Fruit fly (Drosophila melanogaster): ENCODE results near the gene CG12316.

Gene CG12316

dm6 chr3L:15142004-15142890 is 5.5 kb upstream of the CG12316 start, which contains the start of gene Pdi (continued):
- TF ChIP-seq zen (tag; optimal IDR thresholded peaks at IDR 0.05) (peak; percentile 19), CG11456 (GFP tag; IDR thresholded peaks at IDR 0.05) (no peak), CG17361 (GFP tag; IDR thresholded peaks at IDR 0.05) (peak; percentile 39; the same call in 2 of the 3 replicates), CG10543 (GFP tag; optimal IDR thresholded peaks at IDR 0.05) (no peak), MBD-R2 (GFP tag; IDR thresholded peaks at IDR 0.05) (peak; percentile 29; the same call in 1 of the 2 replicates), ind (GFP tag; optimal IDR thresholded peaks at IDR 0.05) (no peak), B-H2 (GFP tag; optimal IDR thresholded peaks at IDR 0.05) (peak; percentile 50), pum (GFP tag; optimal IDR thresholded peaks at IDR 0.05) (no peak), CG9932 (GFP tag; IDR thresholded peaks at IDR 0.05) (no peak), zfh1 (GFP tag; IDR thresholded peaks at IDR 0.05) (peak; percentile 32; the same call in 1 of the 3 replicates), crp (GFP tag; optimal IDR thresholded peaks at IDR 0.05) (peak in 1 of 2 experiments; percentile 18), CG18764 (GFP tag; optimal IDR thresholded peaks at IDR 0.05) (no peak), Dref (GFP tag; IDR thresholded peaks at IDR 0.05) (peak; percentile 96), sima (GFP tag; optimal IDR thresholded peaks at IDR 0.05) (no peak), Dad (GFP tag; optimal IDR thresholded peaks at IDR 0.05) (peak; percentile 54), Fer1 (GFP tag; optimal IDR thresholded peaks at IDR 0.05) (peak; percentile 29), dati (GFP tag; IDR thresholded peaks at IDR 0.05) (no peak), Eip74EF (GFP tag; optimal IDR thresholded peaks at IDR 0.05) (peak in 1 of 2 experiments; percentile 16), CG10209 (GFP tag; optimal IDR thresholded peaks at IDR 0.05) (no peak), CG3726 (GFP tag; IDR thresholded peaks at IDR 0.05) (no peak), CG30431 (GFP tag; optimal IDR thresholded peaks at IDR 0.05) (no peak), Asciz (GFP tag; optimal IDR thresholded peaks at IDR 0.05) (no peak), Sox100B (GFP tag; optimal IDR thresholded peaks at IDR 0.05) (no peak), CG4617 (GFP tag; optimal IDR thresholded peaks at IDR 0.05; ENCODE audit: borderline replicate concordance) (no peak), CG4707 (GFP tag; optimal IDR thresholded peaks at IDR 0.05) (peak; percentile 25), CG11247 (GFP tag; IDR thresholded peaks at IDR 0.05) (no peak), CG9817 (tag; optimal IDR thresholded peaks at IDR 0.05) (no peak), CG7928 (GFP tag; optimal IDR thresholded peaks at IDR 0.05) (peak; percentile 26), CG4854 (GFP tag; optimal IDR thresholded peaks at IDR 0.05) (peak; percentile 12), en (GFP tag; optimal IDR thresholded peaks at IDR 0.05) (no peak), CG11093 (GFP tag; IDR thresholded peaks at IDR 0.05) (no peak), CG10267 (tag; optimal IDR thresholded peaks at IDR 0.05) (peak; percentile 64), da (GFP tag; optimal IDR thresholded peaks at IDR 0.05) (no peak), Vsx1 (GFP tag; optimal IDR thresholded peaks at IDR 0.05) (no peak), CG17568 (GFP tag; optimal IDR thresholded peaks at IDR 0.05) (peak; percentile 26), stwl (tag; optimal IDR thresholded peaks at IDR 0.05) (peak; percentile 79), zen2 (GFP tag; IDR thresholded peaks at IDR 0.05; ENCODE audit: partially characterized antibody) (no peak), HLH4C (GFP tag; IDR thresholded peaks at IDR 0.05; ENCODE audit: partially characterized antibody) (peak; percentile 60; the same call in 2 of the 3 replicates), TFAM (GFP tag; optimal IDR thresholded peaks at IDR 0.05) (no peak), Hr3 (GFP tag; optimal IDR thresholded peaks at IDR 0.05) (peak; percentile 9), tap (tag; optimal IDR thresholded peaks at IDR 0.05) (no peak), esg (GFP tag; conservative IDR thresholded peaks at IDR 0.05) (no peak), repo (GFP tag; optimal IDR thresholded peaks at IDR 0.05) (peak; percentile 2), CG9797 (GFP tag; optimal IDR thresholded peaks at IDR 0.05) (peak; percentile 74), kni (GFP tag; optimal IDR thresholded peaks at IDR 0.05) (no peak), zf30C (GFP tag; optimal IDR thresholded peaks at IDR 0.05) (no peak), Usf (GFP tag; optimal IDR thresholded peaks at IDR 0.05) (no peak), Hr78 (GFP tag; optimal IDR thresholded peaks at IDR 0.05) (peak in 1 of 2 experiments; percentile 99)
